Fruit fly (Drosophila melanogaster) whole organism, wandering third instar larva: ENCODE measurements around the gene CG14424.

Source experiments
- CG32264 ChIP-seq: fragments of 200-800 bp; sonication (Bioruptor generic); optimal IDR thresholded peaks from 2 replicates; lab custom pipeline; 2016; ENCODE audit warnings: missing biosample characterization, missing genetic modification characterization
- CG9705 ChIP-seq: fragments of 200-800 bp; sonication (Bioruptor generic); optimal IDR thresholded peaks from 2 replicates; lab custom pipeline; 2018; ENCODE audit warnings: missing biosample characterization, mild to moderate bottlenecking, missing genetic modification characterization
- CrebA ChIP-seq: fragments of 200-800 bp; sonication (Bioruptor generic); optimal IDR thresholded peaks from 2 replicates; lab custom pipeline; 2016; ENCODE audit warnings: missing biosample characterization, mild to moderate bottlenecking, missing genetic modification characterization, borderline replicate concordance
- Dfd ChIP-seq: fragments of >200 bp; optimal IDR thresholded peaks from 2 replicates; lab custom pipeline; 2017; ENCODE audit warnings: missing biosample characterization, missing genetic modification characterization
- Dif ChIP-seq: fragments of 200-275, 200-300 bp; sonication (Bioruptor generic); optimal IDR thresholded peaks from 2 replicates; lab custom pipeline; 2018; ENCODE audit warnings: missing biosample characterization, missing genetic modification characterization; ENCODE audit not compliant: partially characterized antibody
- HLH106 ChIP-seq: fragments of 200-800 bp; optimal IDR thresholded peaks from 3 replicates; lab custom pipeline; 2019; ENCODE audit warnings: missing biosample characterization, mild to moderate bottlenecking, missing genetic modification characterization, moderate library complexity
- Hr78 ChIP-seq: fragments of >200 bp; optimal IDR thresholded peaks from 2 replicates; lab custom pipeline; 2017; ENCODE audit warnings: missing biosample characterization, missing genetic modification characterization
- Hr83 ChIP-seq: fragments of 200-300 bp; sonication (Bioruptor generic); optimal IDR thresholded peaks from 2 replicates; lab custom pipeline; 2016; ENCODE audit warnings: missing biosample characterization, mild to moderate bottlenecking, missing genetic modification characterization, moderate library complexity; ENCODE audit not compliant: poor library complexity, severe bottlenecking
- Mio ChIP-seq: sonication (Bioruptor generic); optimal IDR thresholded peaks from 2 replicates; lab custom pipeline; 2016; ENCODE audit warnings: missing biosample characterization, missing genetic modification characterization
- N ChIP-seq: fragments of >200 bp; optimal IDR thresholded peaks from 2 replicates; lab custom pipeline; 2018; ENCODE audit warnings: missing biosample characterization, missing external identifiers, missing genetic modification characterization
- OdsH ChIP-seq: fragments of 200-800 bp; sonication (Bioruptor generic); optimal IDR thresholded peaks from 2 replicates; lab custom pipeline; 2016; ENCODE audit warnings: missing biosample characterization, mild to moderate bottlenecking, missing genetic modification characterization
- Rel ChIP-seq, 2 experiments: fragments of 200-800 bp; sonication (Bioruptor generic) in 1 of 2; optimal IDR thresholded peaks; 2 replicates in 1 of 2; 3 replicates in 1 of 2; lab custom pipeline; 2016 to 2019; ENCODE audit warnings: mild to moderate bottlenecking in 2 of 2, missing biosample characterization in 2 of 2, missing genetic modification characterization in 2 of 2, moderate library complexity in 1 of 2
- Sp1 ChIP-seq: fragments of 200-800 bp; sonication (Bioruptor generic); optimal IDR thresholded peaks from 3 replicates; lab custom pipeline; 2019; ENCODE audit warnings: missing biosample characterization, mild to moderate bottlenecking, missing genetic modification characterization, moderate library complexity
- Vsx2 ChIP-seq: fragments of 200-300, 225-300 bp; sonication (Bioruptor generic); optimal IDR thresholded peaks from 2 replicates; lab custom pipeline; 2018; ENCODE audit warnings: missing biosample characterization, missing genetic modification characterization; ENCODE audit not compliant: partially characterized antibody
- br ChIP-seq: fragments of 200-800 bp; sonication (Bioruptor generic); optimal IDR thresholded peaks from 2 replicates; lab custom pipeline; 2016; ENCODE audit warnings: missing biosample characterization, missing genetic modification characterization
- dl ChIP-seq, 2 experiments: fragments of 175-275, 200-275 bp in 1 of 2; fragments of 200-275 bp in 1 of 2; sonication (Bioruptor generic); optimal IDR thresholded peaks; lab custom pipeline; 2018; ENCODE audit warnings: mild to moderate bottlenecking in 2 of 2, missing biosample characterization in 2 of 2, missing genetic modification characterization in 2 of 2, moderate library complexity in 2 of 2; ENCODE audit not compliant: partially characterized antibody in 2 of 2, insufficient read depth in 1 of 2
- dmrt93B ChIP-seq: fragments of 200-800 bp; sonication (Bioruptor generic); optimal IDR thresholded peaks from 2 replicates; lab custom pipeline; 2018; ENCODE audit warnings: missing biosample characterization, mild to moderate bottlenecking, missing genetic modification characterization
- dsf ChIP-seq: sonication (Bioruptor generic); optimal IDR thresholded peaks from 2 replicates; lab custom pipeline; 2016; ENCODE audit warnings: missing biosample characterization, missing genetic modification characterization, borderline replicate concordance
- ey ChIP-seq: fragments of 200-800 bp; sonication (Bioruptor generic); optimal IDR thresholded peaks from 2 replicates; lab custom pipeline; 2016; ENCODE audit warnings: missing biosample characterization, missing genetic modification characterization
- foxo ChIP-seq, 2 experiments: fragments of 200-800 bp; sonication (Bioruptor generic); optimal IDR thresholded peaks; 2 replicates in 1 of 2; 3 replicates in 1 of 2; lab custom pipeline; 2016 to 2017; ENCODE audit warnings: missing biosample characterization in 2 of 2, missing genetic modification characterization in 2 of 2
- fru ChIP-seq: fragments of 200-800 bp; sonication (Bioruptor generic); optimal IDR thresholded peaks from 3 replicates; lab custom pipeline; 2016; ENCODE audit warnings: missing biosample characterization, mild to moderate bottlenecking, missing genetic modification characterization
- h ChIP-seq: fragments of 200-800 bp; sonication (Bioruptor generic); optimal IDR thresholded peaks from 3 replicates; lab custom pipeline; 2016; ENCODE audit warnings: missing biosample characterization, mild to moderate bottlenecking, missing genetic modification characterization
- jim ChIP-seq: fragments of 175-275, 200-325 bp; sonication (Bioruptor generic); optimal IDR thresholded peaks from 2 replicates; lab custom pipeline; 2016; ENCODE audit warnings: missing biosample characterization, mild to moderate bottlenecking, missing genetic modification characterization
- lola ChIP-seq: fragments of >200 bp; optimal IDR thresholded peaks from 2 replicates; lab custom pipeline; 2017; ENCODE audit warnings: missing biosample characterization, missing genetic modification characterization
- rgr ChIP-seq: fragments of 200-800 bp; sonication (Bioruptor generic); optimal IDR thresholded peaks from 3 replicates; lab custom pipeline; 2016; ENCODE audit warnings: missing biosample characterization, mild to moderate bottlenecking, missing genetic modification characterization
- sage ChIP-seq: fragments of 200-800 bp; sonication (Bioruptor generic); optimal IDR thresholded peaks from 2 replicates; lab custom pipeline; 2016; ENCODE audit warnings: missing biosample characterization, mild to moderate bottlenecking, missing genetic modification characterization
- woc ChIP-seq: sonication (Bioruptor generic); optimal IDR thresholded peaks from 2 replicates; lab custom pipeline; 2016; ENCODE audit warnings: missing biosample characterization, mild to moderate bottlenecking, missing genetic modification characterization

CG14424 gene

dm6 chrX:2918551-2918950 is 8.5 kb downstream of the CG14424 start:
- TF ChIP-seq Dif (GFP tag; lab: Kevin White, UChicago) (no peak), jim (GFP tag; lab: Kevin White, UChicago) (peak; percentile 77), rgr (no peak), Rel (GFP tag; optimal IDR thresholded peaks at IDR 0.05; lab: Kevin White, UChicago) (no peak), Rel (tag; optimal IDR thresholded peaks at IDR 0.05; lab: Kevin White, UChicago) (peak; percentile 38), CrebA (no peak), Mio (no peak)

DNA sequence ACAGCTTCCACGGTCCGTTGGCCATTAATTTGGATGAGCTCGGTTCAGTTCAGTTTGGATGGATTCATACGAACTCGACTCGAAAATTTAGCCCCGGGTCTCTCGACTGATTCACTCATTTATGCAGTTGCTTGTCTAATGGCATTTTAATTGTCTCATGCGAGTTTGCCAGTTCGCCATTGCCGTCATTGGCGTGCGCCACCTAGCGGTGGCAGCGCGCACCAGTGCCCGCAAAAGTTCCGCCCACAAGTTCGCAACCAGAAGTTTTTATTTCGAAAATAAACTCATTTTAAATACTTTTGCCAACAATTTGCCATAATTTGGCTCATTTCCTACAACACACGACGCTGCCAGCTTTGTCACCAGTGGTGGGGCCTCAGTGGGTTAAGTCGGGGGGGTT is 11.9 kb downstream of the CG14424 start:
- TF ChIP-seq fru (GFP tag; lab: Kevin White, UChicago) (no peak), woc (GFP tag; lab: Kevin White, UChicago) (no peak), Mio (no peak), Hr83 (no peak), foxo (GFP tag; optimal IDR thresholded peaks at IDR 0.05; lab: Kevin White, UChicago) (no peak)

DNA sequence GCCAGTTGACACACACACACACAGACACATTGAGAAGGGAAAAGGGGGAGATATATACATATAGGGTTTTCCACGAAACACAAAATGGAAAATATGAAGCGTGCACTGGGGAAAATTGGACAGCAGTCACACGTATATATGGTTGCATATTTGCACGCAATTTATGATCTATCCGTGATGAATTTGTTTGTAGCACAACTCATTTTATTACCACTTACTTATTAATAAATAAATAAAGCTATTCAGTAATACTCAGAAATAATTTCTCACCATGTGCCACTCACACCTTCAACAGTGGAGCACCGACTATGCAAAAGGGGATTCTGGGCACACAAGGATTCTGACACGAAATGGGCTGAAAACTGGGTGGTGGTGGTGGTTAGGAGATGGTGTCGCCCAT is 13.0 kb downstream of the CG14424 start:
- no peak for TF ChIP-seq CrebA
- no peak for TF ChIP-seq foxo (GFP tag; optimal IDR thresholded peaks at IDR 0.05; lab: Kevin White, UChicago)
- TF ChIP-seq CG32264 (GFP tag; lab: Kevin White, UChicago): no peak
- no peak for TF ChIP-seq h (GFP tag; lab: Kevin White, UChicago)
- no peak for TF ChIP-seq sage (GFP tag; lab: Kevin White, UChicago)
- TF ChIP-seq Hr78 (GFP tag; lab: Kevin White, UChicago): no peak
- TF ChIP-seq Sp1 (GFP tag; lab: Kevin White, UChicago): no peak
- no peak for TF ChIP-seq br

DNA sequence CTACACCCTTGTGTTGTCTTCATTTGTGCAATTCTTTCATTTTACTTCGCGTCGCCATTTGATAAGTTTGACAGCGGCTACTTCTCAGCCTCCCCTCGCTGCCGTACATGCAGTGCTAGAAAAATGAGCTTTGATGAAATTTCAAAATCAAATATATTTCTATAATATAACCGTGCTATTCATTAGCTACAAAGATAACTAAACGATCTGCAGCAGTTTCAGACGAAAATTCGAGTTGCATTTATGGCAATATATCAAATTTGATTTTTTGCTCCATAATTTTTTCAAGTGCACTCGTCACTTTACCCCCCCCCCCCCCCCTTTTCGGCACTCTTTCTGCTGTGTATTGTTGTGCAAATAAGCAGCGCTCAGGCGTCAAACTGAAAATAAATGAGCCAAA is 14.5 kb downstream of the CG14424 start:
- no peak for TF ChIP-seq lola (GFP tag; lab: Kevin White, UChicago)
- TF ChIP-seq Dfd (GFP tag; lab: Kevin White, UChicago): peak; percentile 50
- no peak for TF ChIP-seq br

dm6 chrX:2907105-2907694 is 19.9 kb downstream of the CG14424 start:
- TF ChIP-seq dl (GFP tag; optimal IDR thresholded peaks at IDR 0.05; lab: Kevin White, UChicago; ENCODE audit: insufficient read depth in 1 of 2, partially characterized antibody in 2 of 2) (no peak), Dfd (GFP tag; lab: Kevin White, UChicago) (peak; percentile 92), jim (GFP tag; lab: Kevin White, UChicago) (no peak), br (peak; percentile 28), dmrt93B (peak; percentile 39), Vsx2 (GFP tag; lab: Kevin White, UChicago) (no peak), rgr (peak; percentile 14), CG9705 (no peak), dsf (GFP tag; lab: Kevin White, UChicago) (no peak), CG32264 (GFP tag; lab: Kevin White, UChicago) (no peak), Sp1 (GFP tag; lab: Kevin White, UChicago) (peak; percentile 3), ey (GFP tag; lab: Kevin White, UChicago) (peak; percentile 37), h (GFP tag; lab: Kevin White, UChicago) (peak; percentile 45), OdsH (GFP tag; lab: Kevin White, UChicago) (peak; percentile 0), HLH106 (tag; lab: Kevin White, UChicago) (peak; percentile 53)

DNA sequence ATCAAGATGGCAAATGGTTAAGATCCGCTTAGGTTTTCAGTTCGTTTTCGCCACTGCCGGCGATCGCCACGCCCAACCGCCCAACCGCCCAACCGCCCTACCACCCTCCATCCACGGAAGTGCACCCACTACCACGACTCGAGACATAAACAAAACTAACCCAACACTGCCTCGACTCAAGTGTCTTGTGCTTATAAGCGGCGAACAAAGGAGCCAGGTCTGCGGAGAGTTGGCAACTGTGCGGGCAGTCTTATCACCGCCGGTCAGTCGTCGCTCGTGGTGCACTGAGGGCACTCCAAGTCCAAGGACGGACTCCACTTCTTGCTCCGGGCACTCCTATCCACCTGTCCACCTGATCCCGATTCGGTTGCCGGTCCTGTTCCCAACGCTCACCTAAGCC is 36.6 kb downstream of the CG14424 start, which contains the start of gene CG3526:
Gene CG3526 (plus strand): TSS at position 301 of the 400 bp plus-strand sequence.
- TF ChIP-seq Hr78 (GFP tag; lab: Kevin White, UChicago) (no peak), N (GFP tag; lab: Kevin White, UChicago) (no peak)
